Worm (Caenorhabditis elegans): Measurements from ENCODE around the gene Y66D12A.13.

The Y66D12A.13 gene

ce11 chrIII:11565602-11566001, 17.4 kb downstream of the Y66D12A.13 start, which contains the start of gene Y66D12A.10 (continued):
- TF ChIP-seq F16B12.6 (tag; optimal IDR thresholded peaks at IDR 0.05) (peak; percentile 41), mab-9 (GFP tag; IDR thresholded peaks at IDR 0.05) (no peak), nhr-85 (tag) (peak; percentile 41), lsy-2 (tag; optimal IDR thresholded peaks at IDR 0.05) (peak; percentile 48 to 77), snu-23 (GFP tag; optimal IDR thresholded peaks at IDR 0.05) (peak; percentile 43), tbx-2 (tag; optimal IDR thresholded peaks at IDR 0.05) (peak; percentile 17), snpc-4 (tag; optimal IDR thresholded peaks at IDR 0.05) (peak; percentile 10), elt-3 (tag; optimal IDR thresholded peaks at IDR 0.05) (peak in 1 of 6 experiments; percentile 26), hlh-17 (GFP tag; optimal IDR thresholded peaks at IDR 0.05; ENCODE audit: borderline replicate concordance) (no peak), C16A3.4 (tag; optimal IDR thresholded peaks at IDR 0.05) (peak; percentile 14), fkh-8 (tag; optimal IDR thresholded peaks at IDR 0.05) (no peak), efl-1 (optimal IDR thresholded peaks at IDR 0.05) (peak; percentile 88 to 96), efl-1 (GFP tag; optimal IDR thresholded peaks at IDR 0.05 in 1 of 2) (peak; percentile 97 to 100), nhr-28 (tag; optimal IDR thresholded peaks at IDR 0.05) (no peak), blmp-1 (tag; optimal IDR thresholded peaks at IDR 0.05) (peak; percentile 32)

DNA sequence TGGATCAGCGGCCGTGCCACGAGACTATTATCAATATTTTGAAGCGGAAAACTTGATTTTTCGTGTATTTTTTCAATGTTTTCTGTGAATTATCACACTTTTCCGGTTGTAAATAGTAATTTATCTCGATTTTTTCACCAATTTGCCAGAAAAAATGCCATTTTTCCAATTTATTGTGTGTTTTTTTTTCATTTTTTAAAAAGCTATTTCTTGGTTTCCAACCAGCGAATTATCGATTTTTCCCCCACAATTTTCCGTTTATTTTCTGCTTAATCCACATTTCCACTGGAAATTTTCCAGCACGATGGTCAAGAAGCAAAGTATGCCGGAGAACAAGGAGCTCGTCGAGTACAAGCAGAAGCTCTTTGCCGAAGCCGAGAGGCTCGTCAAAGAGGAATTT, 19.7 kb downstream of the Y66D12A.13 start, which contains the start of gene psme-3:
TSS of gene psme-3 (plus strand) at position 301 of the 400 bp plus-strand sequence.
- TF ChIP-seq lin-13 (GFP tag; optimal IDR thresholded peaks at IDR 0.05): no peak
- TF ChIP-seq nhr-85 (tag): no peak
- TF ChIP-seq Y116A8C.19 (tag; optimal IDR thresholded peaks at IDR 0.05; ENCODE audit: borderline replicate concordance): no peak
- no peak for TF ChIP-seq efl-1 (optimal IDR thresholded peaks at IDR 0.05)
- TF ChIP-seq efl-1 (GFP tag; optimal IDR thresholded peaks at IDR 0.05 in 1 of 2): peak in 1 of 2 experiments; percentile 78

- TF ChIP-seq lin-14 (GFP tag; optimal IDR thresholded peaks at IDR 0.05) (no peak), nhr-47 (tag; optimal IDR thresholded peaks at IDR 0.05) (no peak), tbx-2 (tag; optimal IDR thresholded peaks at IDR 0.05) (no peak), snpc-4 (tag; optimal IDR thresholded peaks at IDR 0.05) (no peak), C16A3.4 (tag; optimal IDR thresholded peaks at IDR 0.05) (no peak), snu-23 (GFP tag; optimal IDR thresholded peaks at IDR 0.05) (no peak), jun-1 (tag; optimal IDR thresholded peaks at IDR 0.05) (no peak), Y116A8C.19 (tag; optimal IDR thresholded peaks at IDR 0.05; ENCODE audit: borderline replicate concordance) (no peak), ama-1 (optimal IDR thresholded peaks at IDR 0.05) (no peak), nhr-237 (tag; optimal IDR thresholded peaks at IDR 0.05) (no peak), nhr-90 (tag; optimal IDR thresholded peaks at IDR 0.05; ENCODE audit: poor library complexity) (no peak), dsc-1 (tag; optimal IDR thresholded peaks at IDR 0.05) (no peak), fkh-8 (tag; optimal IDR thresholded peaks at IDR 0.05) (no peak), C04F5.9 (tag; optimal IDR thresholded peaks at IDR 0.05) (no peak)
These were observed 25.8 kb downstream of the Y66D12A.13 start, which contains the start of gene Y66D12A.8 for ce11 chrIII:11573921-11574320. Gene Y66D12A.8, plus strand, starts transcription at chrIII:11574221.

ce11 chrIII:11579380-11579779, 31.2 kb downstream of the Y66D12A.13 start:
- 0 out of 2 replicates have a peak, but pooled peaks have one; percentile 23 for TF ChIP-seq mab-9 (GFP tag; IDR thresholded peaks at IDR 0.05)
- no peak for TF ChIP-seq snu-23 (GFP tag; optimal IDR thresholded peaks at IDR 0.05)
- no peak for TF ChIP-seq tlp-1 (tag; optimal IDR thresholded peaks at IDR 0.05)
- TF ChIP-seq nhr-85 (tag): peak; percentile 56

ce11 chrIII:11580428-11580885, 32.3 kb downstream of the Y66D12A.13 start, which contains the start of gene Y66D12A.7:
Gene Y66D12A.7, minus strand, starts transcription at chrIII:11580478.
- peak; percentile 24; the same call in 1 of the 2 replicates for TF ChIP-seq nhr-19 (GFP tag; conservative IDR thresholded peaks at IDR 0.05)
- no peak for TF ChIP-seq ceh-90 (tag; optimal IDR thresholded peaks at IDR 0.05)
- TF ChIP-seq lsy-2 (tag; optimal IDR thresholded peaks at IDR 0.05): peak; percentile 17 to 68
- TF ChIP-seq dpl-1 (GFP tag; optimal IDR thresholded peaks at IDR 0.05): peak; percentile 81 to 90 (median 86)
- peak; percentile 60 to 91 for TF ChIP-seq efl-1 (optimal IDR thresholded peaks at IDR 0.05)
- peak; percentile 89 to 99 for TF ChIP-seq efl-1 (GFP tag; optimal IDR thresholded peaks at IDR 0.05 in 1 of 2)
- peak; percentile 31 for TF ChIP-seq nhr-47 (tag; optimal IDR thresholded peaks at IDR 0.05)
- no peak for TF ChIP-seq nhr-12 (tag; optimal IDR thresholded peaks at IDR 0.05)
- peak; percentile 47 for TF ChIP-seq mep-1 (tag; optimal IDR thresholded peaks at IDR 0.05)
- no peak for TF ChIP-seq aly-2 (tag; optimal IDR thresholded peaks at IDR 0.05)
- peak; percentile 15 for TF ChIP-seq lin-13 (GFP tag; optimal IDR thresholded peaks at IDR 0.05)
- TF ChIP-seq ztf-11 (tag; optimal IDR thresholded peaks at IDR 0.05): no peak
- TF ChIP-seq skn-1 (tag; optimal IDR thresholded peaks at IDR 0.05): peak; percentile 30
- TF ChIP-seq lin-35 (GFP tag; optimal IDR thresholded peaks at IDR 0.05): peak; percentile 86 to 94
- no peak for TF ChIP-seq pag-3 (tag; optimal IDR thresholded peaks at IDR 0.05; ENCODE audit: borderline replicate concordance, insufficient read depth)
- peak; percentile 20 for TF ChIP-seq xbp-1 (tag; optimal IDR thresholded peaks at IDR 0.05)
- no peak for TF ChIP-seq ets-5 (GFP tag; IDR thresholded peaks at IDR 0.05)
- peak in 1 of 3 experiments; percentile 11 for TF ChIP-seq ceh-82 (tag; optimal IDR thresholded peaks at IDR 0.05)
- TF ChIP-seq rnt-1 (tag; optimal IDR thresholded peaks at IDR 0.05): no peak
- peak; percentile 53 for TF ChIP-seq lin-15B (tag; optimal IDR thresholded peaks at IDR 0.05)

All from whole organism, L1 larva.